Fruit fly (Drosophila melanogaster) whole organism, embryonic: ENCODE data around the gene Mon1.

Experiments
- Abd-B ChIP-seq: fragments of 200-800 bp; sonication (Bioruptor generic); optimal IDR thresholded peaks from 2 replicates; lab custom pipeline; 2018; ENCODE audit warnings: missing biosample characterization, mild to moderate bottlenecking, missing genetic modification characterization, moderate library complexity
- Aef1 ChIP-seq: fragments of 200-800 bp; sonication (Bioruptor generic); IDR thresholded peaks from 3 replicates; pipeline ENCODE4 v1.3.6; 2022; ENCODE audit warnings: missing biosample characterization, missing genetic modification characterization
- Asciz ChIP-seq: fragments of 200-800 bp; sonication (Bioruptor generic); optimal IDR thresholded peaks from 2 replicates; lab custom pipeline; 2017; ENCODE audit warnings: missing biosample characterization, mild to moderate bottlenecking, missing genetic modification characterization, missing genetic modification reagents
- CG10543 ChIP-seq: fragments of 200-800 bp; sonication (Bioruptor generic); optimal IDR thresholded peaks from 3 replicates; lab custom pipeline; 2017; ENCODE audit warnings: missing biosample characterization, mild to moderate bottlenecking, missing genetic modification characterization, moderate library complexity
- CG12071 ChIP-seq: fragments of 200-800 bp; sonication (Bioruptor generic); optimal IDR thresholded peaks from 3 replicates; lab custom pipeline; 2018; ENCODE audit warnings: missing biosample characterization, mild to moderate bottlenecking, missing genetic modification characterization
- CG12236 ChIP-seq: fragments of 200-800 bp; sonication (Bioruptor generic); optimal IDR thresholded peaks from 2 replicates; lab custom pipeline; 2016; ENCODE audit warnings: missing biosample characterization, missing genetic modification characterization
- CG13296 ChIP-seq: fragments of 200-800 bp; sonication (Bioruptor generic); optimal IDR thresholded peaks from 3 replicates; lab custom pipeline; 2018; ENCODE audit warnings: missing biosample characterization, mild to moderate bottlenecking, missing genetic modification characterization
- CG14667 ChIP-seq: fragments of 200-800 bp; sonication (Bioruptor generic); IDR thresholded peaks from 2 replicates; pipeline ENCODE4 v1.3.6; 2022; ENCODE audit warnings: missing biosample characterization, missing genetic modification characterization
- CG1602 ChIP-seq: fragments of 200-800 bp; sonication (Bioruptor generic); optimal IDR thresholded peaks from 3 replicates; lab custom pipeline; 2016; ENCODE audit warnings: missing biosample characterization, missing genetic modification characterization
- CG17568 ChIP-seq: fragments of 200-800 bp; sonication (Bioruptor generic); optimal IDR thresholded peaks from 2 replicates; lab custom pipeline; 2018; ENCODE audit warnings: missing biosample characterization, mild to moderate bottlenecking, missing genetic modification characterization, moderate library complexity
- CG17612 ChIP-seq: fragments of 200-800 bp; sonication (Bioruptor generic); IDR thresholded peaks from 2 replicates; pipeline ENCODE4 v1.3.6; 2022; ENCODE audit warnings: missing biosample characterization, missing genetic modification characterization
- CG3995 ChIP-seq: fragments of 200-800 bp; sonication (Bioruptor generic); optimal IDR thresholded peaks from 3 replicates; lab custom pipeline; 2016; ENCODE audit warnings: missing biosample characterization, missing genetic modification characterization
- CG4424 ChIP-seq: fragments of 200-800 bp; sonication (Bioruptor generic); optimal IDR thresholded peaks from 3 replicates; lab custom pipeline; 2016; ENCODE audit warnings: missing biosample characterization, missing genetic modification characterization
- CG6175 ChIP-seq: fragments of 200-800 bp; sonication (Bioruptor generic); IDR thresholded peaks from 3 replicates; pipeline ENCODE4 v1.3.6; 2022; ENCODE audit warnings: missing biosample characterization, missing genetic modification characterization
- CG6689 ChIP-seq: fragments of 200-800 bp; sonication (Bioruptor generic); IDR thresholded peaks from 2 replicates; pipeline ENCODE4 v1.3.6; 2022; ENCODE audit warnings: missing biosample characterization, missing genetic modification characterization
- CG8388 ChIP-seq: fragments of 200-800 bp; sonication (Bioruptor generic); optimal IDR thresholded peaks from 2 replicates; lab custom pipeline; 2019; ENCODE audit warnings: missing biosample characterization, mild to moderate bottlenecking, missing genetic modification characterization, moderate library complexity
- CG9817 ChIP-seq: fragments of 200-800 bp; sonication (Bioruptor generic); optimal IDR thresholded peaks from 2 replicates; lab custom pipeline; 2018; ENCODE audit warnings: missing biosample characterization, mild to moderate bottlenecking, missing genetic modification characterization, moderate library complexity
- CG9876 ChIP-seq: fragments of 200-800 bp; sonication (Bioruptor generic); optimal IDR thresholded peaks from 2 replicates; lab custom pipeline; 2016; ENCODE audit warnings: missing biosample characterization, missing genetic modification characterization
- CoRest ChIP-seq: fragments of 200-800 bp; sonication (Bioruptor generic); optimal IDR thresholded peaks from 3 replicates; lab custom pipeline; 2018; ENCODE audit warnings: missing biosample characterization, mild to moderate bottlenecking, missing genetic modification characterization, moderate library complexity
- D ChIP-seq, 2 experiments: fragments of 200-800 bp in 1 of 2; fragments of >200 bp in 1 of 2; sonication (Bioruptor generic) in 1 of 2; optimal IDR thresholded peaks; 2 replicates in 1 of 2; 3 replicates in 1 of 2; lab custom pipeline; 2017; ENCODE audit warnings: mild to moderate bottlenecking in 1 of 2, missing biosample characterization in 1 of 2, missing genetic modification characterization in 1 of 2, missing genetic modification reagents in 1 of 2
- D19A ChIP-seq: fragments of 200-800 bp; optimal IDR thresholded peaks from 3 replicates; lab custom pipeline; 2019; ENCODE audit warnings: missing biosample characterization, mild to moderate bottlenecking, missing genetic modification characterization, moderate library complexity
- Drgx ChIP-seq: fragments of 200-800 bp; sonication (Bioruptor generic); IDR thresholded peaks from 2 replicates; pipeline ENCODE4 v1.3.6; 2022; ENCODE audit warnings: missing biosample characterization, missing genetic modification characterization
- Elba2 ChIP-seq: fragments of 200-800 bp; sonication (Bioruptor generic); optimal IDR thresholded peaks from 3 replicates; lab custom pipeline; 2016; ENCODE audit warnings: missing biosample characterization, missing genetic modification characterization
- Hsf ChIP-seq: fragments of 200-800 bp; sonication (Bioruptor generic); optimal IDR thresholded peaks from 3 replicates; lab custom pipeline; 2016; ENCODE audit warnings: missing biosample characterization, missing genetic modification characterization
- Jarid2 ChIP-seq: fragments of 200-800 bp; sonication (Bioruptor generic); optimal IDR thresholded peaks from 3 replicates; lab custom pipeline; 2017; ENCODE audit warnings: mild to moderate bottlenecking, missing biosample characterization, missing genetic modification reagents, missing genetic modification characterization
- MBD-R2 ChIP-seq: fragments of 200-800 bp; sonication (Bioruptor generic); IDR thresholded peaks from 2 replicates; pipeline ENCODE4 v1.3.6; 2022; ENCODE audit warnings: missing biosample characterization, missing genetic modification characterization
- MTF-1 ChIP-seq: fragments of 200-800 bp; sonication (Bioruptor generic); optimal IDR thresholded peaks from 2 replicates; lab custom pipeline; 2018; ENCODE audit warnings: missing biosample characterization, mild to moderate bottlenecking, missing genetic modification characterization, borderline replicate concordance
- NC2β ChIP-seq: fragments of 200-800 bp; sonication (Bioruptor generic); optimal IDR thresholded peaks from 2 replicates; lab custom pipeline; 2016; ENCODE audit warnings: missing biosample characterization, missing genetic modification characterization
- NfI ChIP-seq: fragments of 200-800 bp; sonication (Bioruptor generic); optimal IDR thresholded peaks from 3 replicates; lab custom pipeline; 2018; ENCODE audit warnings: missing biosample characterization, mild to moderate bottlenecking, missing genetic modification characterization, moderate library complexity
- Sox100B ChIP-seq: fragments of 200-800 bp; sonication (Bioruptor generic); optimal IDR thresholded peaks from 3 replicates; lab custom pipeline; 2018; ENCODE audit warnings: missing biosample characterization, mild to moderate bottlenecking, missing genetic modification characterization
- Taf1 ChIP-seq: fragments of 200-800 bp; sonication (Bioruptor generic); IDR thresholded peaks from 2 replicates; pipeline ENCODE4 v1.3.6; 2022; ENCODE audit warnings: missing biosample characterization, missing genetic modification characterization
- az2 ChIP-seq: fragments of 200-800 bp; sonication (Bioruptor generic); optimal IDR thresholded peaks from 3 replicates; lab custom pipeline; 2016; ENCODE audit warnings: missing biosample characterization, missing genetic modification characterization
- dysf ChIP-seq: fragments of 200-800 bp; sonication (Bioruptor generic); IDR thresholded peaks from 3 replicates; pipeline ENCODE4 v1.3.6; 2022; ENCODE audit warnings: missing biosample characterization, missing genetic modification characterization
- emc ChIP-seq: fragments of 200-800 bp; sonication (Bioruptor generic); optimal IDR thresholded peaks from 2 replicates; lab custom pipeline; 2016; ENCODE audit warnings: missing biosample characterization, missing genetic modification characterization
- fd3F ChIP-seq: fragments of 200-800 bp; sonication (Bioruptor generic); optimal IDR thresholded peaks from 2 replicates; lab custom pipeline; 2018; ENCODE audit warnings: missing biosample characterization, mild to moderate bottlenecking, missing genetic modification characterization, moderate library complexity
- gce ChIP-seq: fragments of 200-800 bp; sonication (Bioruptor generic); IDR thresholded peaks from 3 replicates; pipeline ENCODE4 v1.3.6; 2022; ENCODE audit warnings: missing biosample characterization, missing genetic modification characterization
- klu ChIP-seq: fragments of 200-800 bp; sonication (Bioruptor generic); IDR thresholded peaks from 2 replicates; pipeline ENCODE4 v1.3.6; 2022; ENCODE audit warnings: missing biosample characterization, missing genetic modification characterization
- mirr ChIP-seq: fragments of 200-800 bp; sonication (Bioruptor generic); optimal IDR thresholded peaks from 3 replicates; lab custom pipeline; 2018; ENCODE audit warnings: missing biosample characterization, mild to moderate bottlenecking, missing genetic modification characterization
- mld ChIP-seq: fragments of 200-800 bp; sonication (Bioruptor generic); IDR thresholded peaks from 3 replicates; pipeline ENCODE4 v1.3.6; 2022; ENCODE audit warnings: missing biosample characterization, missing genetic modification characterization; ENCODE audit not compliant: partially characterized antibody
- nerfin-1 ChIP-seq: fragments of 200-800 bp; sonication (Bioruptor generic); optimal IDR thresholded peaks from 3 replicates; lab custom pipeline; 2019; ENCODE audit warnings: missing biosample characterization, mild to moderate bottlenecking, missing genetic modification characterization, moderate library complexity
- nom ChIP-seq: fragments of 200-800 bp; sonication (Bioruptor generic); optimal IDR thresholded peaks from 2 replicates; lab custom pipeline; 2017; ENCODE audit warnings: missing biosample characterization, missing genetic modification characterization, mild to moderate bottlenecking, moderate library complexity, missing genetic modification reagents
- odd ChIP-seq: fragments of 200-800 bp; sonication (Bioruptor generic); optimal IDR thresholded peaks from 2 replicates; lab custom pipeline; 2017; ENCODE audit warnings: missing biosample characterization, mild to moderate bottlenecking, missing genetic modification characterization
- org-1 ChIP-seq: fragments of 200-800 bp; sonication (Bioruptor generic); optimal IDR thresholded peaks from 2 replicates; lab custom pipeline; 2017; ENCODE audit warnings: missing biosample characterization, missing genetic modification characterization
- p53 ChIP-seq: fragments of 200-800 bp; sonication (Bioruptor generic); optimal IDR thresholded peaks from 2 replicates; lab custom pipeline; 2016; ENCODE audit warnings: missing biosample characterization, missing genetic modification characterization
- sim ChIP-seq: fragments of 200-800 bp; sonication (Bioruptor generic); IDR thresholded peaks from 2 replicates; pipeline ENCODE4 v1.3.6; 2022; ENCODE audit warnings: missing biosample characterization, missing genetic modification characterization
- slbo ChIP-seq: fragments of 200-800 bp; sonication (Bioruptor generic); IDR thresholded peaks from 2 replicates; pipeline ENCODE4 v1.3.6; 2022; ENCODE audit warnings: missing biosample characterization, missing genetic modification characterization
- sug ChIP-seq: fragments of 200-800 bp; optimal IDR thresholded peaks from 2 replicates; lab custom pipeline; 2019; ENCODE audit warnings: missing biosample characterization, mild to moderate bottlenecking, missing genetic modification characterization, moderate library complexity
- tap ChIP-seq: fragments of 200-800 bp; optimal IDR thresholded peaks from 3 replicates; lab custom pipeline; 2019; ENCODE audit warnings: missing biosample characterization, mild to moderate bottlenecking, missing genetic modification characterization, moderate library complexity
- tin ChIP-seq: fragments of 200-800 bp; sonication (Bioruptor generic); optimal IDR thresholded peaks from 3 replicates; lab custom pipeline; 2016; ENCODE audit warnings: missing biosample characterization, missing genetic modification characterization

Gene Mon1

DNA sequence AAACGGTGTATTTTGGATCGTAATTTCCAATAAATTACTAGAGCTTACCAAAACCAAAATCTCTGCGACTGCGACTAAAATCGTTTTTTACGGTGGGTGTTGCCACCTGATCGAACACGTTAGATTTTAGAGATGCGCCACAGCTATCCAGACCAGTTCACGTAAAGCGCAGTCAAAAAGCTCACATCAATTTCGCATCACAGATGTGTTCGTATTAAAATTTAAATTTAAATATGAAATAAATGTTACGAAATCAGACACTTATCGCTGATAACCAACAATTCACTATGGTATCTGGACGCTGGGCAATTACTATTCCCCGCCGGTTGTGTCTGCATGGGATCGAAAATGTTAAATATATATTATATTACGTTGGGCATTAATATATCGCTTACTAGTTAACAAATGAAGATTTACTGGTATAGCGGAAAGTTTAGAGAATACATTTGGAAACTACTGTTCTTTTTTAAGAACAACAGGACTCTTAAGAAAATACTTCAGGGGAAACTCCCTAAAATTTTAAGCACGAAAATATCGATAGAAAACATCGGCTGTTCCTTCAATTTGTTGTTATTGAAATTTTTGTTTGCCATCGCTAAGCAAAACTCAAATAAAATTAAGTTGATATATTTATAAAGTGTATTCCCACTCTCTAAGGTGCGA is 3.1 kb upstream of the Mon1 start, which contains the start of the genes mxt and CG11927 (continued):
- TF ChIP-seq CG9817 = peak; percentile 55
- TF ChIP-seq CG1602 (GFP tag; lab: Kevin White, UChicago) = peak; percentile 43
- TF ChIP-seq gce (GFP tag; lab: Robert Waterston, UW) = no peak
- no peak for TF ChIP-seq sim (GFP tag; lab: Robert Waterston, UW)
- TF ChIP-seq dysf (GFP tag; lab: Robert Waterston, UW) = 0 out of 3 replicates have a peak, but pooled peaks have one; percentile 26
- TF ChIP-seq nerfin-1 (tag; lab: Kevin White, UChicago) = no peak
- no peak for TF ChIP-seq Abd-B (GFP tag; lab: Kevin White, UChicago)
- peak; percentile 68 for TF ChIP-seq CG3995 (GFP tag; lab: Kevin White, UChicago)
- TF ChIP-seq emc (GFP tag; lab: Kevin White, UChicago) = no peak
- TF ChIP-seq CG6175 (GFP tag; lab: Robert Waterston, UW) = no peak
- peak; percentile 56 for TF ChIP-seq CG10543 (GFP tag; lab: Kevin White, UChicago)
- no peak for TF ChIP-seq p53 (GFP tag; lab: Kevin White, UChicago)
- TF ChIP-seq Drgx (GFP tag; lab: Robert Waterston, UW) = no peak
- no peak for TF ChIP-seq Jarid2 (GFP tag; lab: Kevin White, UChicago)
- no peak for TF ChIP-seq Asciz (GFP tag; lab: Kevin White, UChicago)
- TF ChIP-seq CG4424 (GFP tag; lab: Kevin White, UChicago) = peak; percentile 57
- TF ChIP-seq odd = no peak
- peak; percentile 86 for TF ChIP-seq slbo (GFP tag; lab: Robert Waterston, UW)
- no peak for TF ChIP-seq nom (GFP tag; lab: Kevin White, UChicago)
- TF ChIP-seq fd3F (GFP tag; lab: Kevin White, UChicago) = peak; percentile 23
- TF ChIP-seq az2 = peak; percentile 68
- TF ChIP-seq CoRest (tag; lab: Kevin White, UChicago) = peak; percentile 82
- no peak for TF ChIP-seq MTF-1
- TF ChIP-seq Sox100B (GFP tag; lab: Kevin White, UChicago) = no peak
- no peak for TF ChIP-seq NC2β (GFP tag; lab: Kevin White, UChicago)
- TF ChIP-seq CG13296 (GFP tag; lab: Kevin White, UChicago) = no peak
- no peak for TF ChIP-seq tap (tag; lab: Kevin White, UChicago)
- 0 out of 2 replicates have a peak, but pooled peaks have one; percentile 19 for TF ChIP-seq CG14667 (GFP tag; lab: Robert Waterston, UW)
- TF ChIP-seq CG17568 (GFP tag; lab: Kevin White, UChicago) = no peak
- peak; percentile 69 for TF ChIP-seq tin
- TF ChIP-seq klu (GFP tag; lab: Robert Waterston, UW) = no peak
- no peak for TF ChIP-seq D19A (tag; lab: Kevin White, UChicago)
- no peak for TF ChIP-seq mirr (GFP tag; lab: Kevin White, UChicago)
- TF ChIP-seq Taf1 (GFP tag; lab: Robert Waterston, UW) = no peak
- TF ChIP-seq CG6689 (GFP tag; lab: Robert Waterston, UW) = 0 out of 2 replicates have a peak, but pooled peaks have one; percentile 28
- TF ChIP-seq Hsf = peak; percentile 50
- TF ChIP-seq Aef1 = peak; percentile 20; the same call in 2 of the 3 replicates
- TF ChIP-seq D (optimal IDR thresholded peaks at IDR 0.05; lab: Kevin White, UChicago) = no peak
- TF ChIP-seq D (GFP tag; optimal IDR thresholded peaks at IDR 0.05; lab: Kevin White, UChicago) = no peak
- no peak for TF ChIP-seq CG12236 (GFP tag; lab: Kevin White, UChicago)
- TF ChIP-seq CG17612 (GFP tag; lab: Robert Waterston, UW) = no peak
- TF ChIP-seq NfI (GFP tag; lab: Kevin White, UChicago) = peak; percentile 53
- TF ChIP-seq Elba2 = no peak
- TF ChIP-seq mld = peak; percentile 88; the same call in 2 of the 3 replicates
- peak; percentile 47 for TF ChIP-seq MBD-R2 (GFP tag; lab: Robert Waterston, UW)
- TF ChIP-seq CG8388 = peak; percentile 3
- TF ChIP-seq CG9876 = no peak
- TF ChIP-seq sug = peak; percentile 49
- no peak for TF ChIP-seq CG12071 (GFP tag; lab: Kevin White, UChicago)
- no peak for TF ChIP-seq org-1 (GFP tag; lab: Kevin White, UChicago)
